Fruit fly (Drosophila melanogaster): Measurements from ENCODE around the gene CG10359.
A peak's percentile ranks its signal among the peaks of the same experiment; 100 is the strongest.

Gene CG10359

DNA sequence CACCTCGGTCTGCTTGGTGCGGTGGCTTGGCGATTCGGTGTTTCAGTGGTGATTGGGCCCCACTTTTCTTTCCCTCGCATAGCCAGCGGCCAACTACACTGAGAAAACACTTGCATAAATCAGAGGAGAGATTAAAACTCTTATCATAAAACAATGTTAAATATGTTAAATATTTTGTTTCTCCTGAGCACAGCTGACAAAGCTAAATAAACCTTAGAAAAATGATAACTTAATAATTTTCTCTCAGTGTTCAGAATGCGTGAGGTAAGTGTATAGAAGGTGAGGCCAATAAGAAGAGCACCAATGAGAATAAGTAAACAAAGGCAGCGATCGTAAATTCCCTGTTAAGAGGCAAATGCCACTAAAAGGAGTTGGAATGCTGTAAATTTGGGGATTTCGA is 5.3 kb downstream of the CG10359 start (continued):
- TF ChIP-seq Dref (GFP tag; IDR thresholded peaks at IDR 0.05) (no peak), Mad (GFP tag; optimal IDR thresholded peaks at IDR 0.05) (peak; percentile 72), CG2678 (tag; optimal IDR thresholded peaks at IDR 0.05) (peak; percentile 71), fd64A (GFP tag; optimal IDR thresholded peaks at IDR 0.05) (no peak), CrebB (tag; optimal IDR thresholded peaks at IDR 0.05) (peak; percentile 7), CG10543 (GFP tag; optimal IDR thresholded peaks at IDR 0.05) (no peak), Chrac-16 (GFP tag; optimal IDR thresholded peaks at IDR 0.05) (peak; percentile 87), Dad (GFP tag; optimal IDR thresholded peaks at IDR 0.05) (peak; percentile 46), sens-2 (GFP tag; IDR thresholded peaks at IDR 0.05) (peak; percentile 88), CG9727 (GFP tag; optimal IDR thresholded peaks at IDR 0.05) (peak; percentile 93), lilli (GFP tag; optimal IDR thresholded peaks at IDR 0.05) (peak; percentile 80), Xrp1 (GFP tag; IDR thresholded peaks at IDR 0.05) (peak; percentile 95), CG12744 (GFP tag; optimal IDR thresholded peaks at IDR 0.05) (peak; percentile 70), Camta (GFP tag; optimal IDR thresholded peaks at IDR 0.05) (peak; percentile 26), abd-A (tag; optimal IDR thresholded peaks at IDR 0.05) (no peak), crc (GFP tag; optimal IDR thresholded peaks at IDR 0.05) (peak; percentile 21), lov (optimal IDR thresholded peaks at IDR 0.05) (no peak), lov (GFP tag; IDR thresholded peaks at IDR 0.05) (peak; percentile 84), CG3281 (GFP tag; optimal IDR thresholded peaks at IDR 0.05) (peak; percentile 12), Tbp (GFP tag; optimal IDR thresholded peaks at IDR 0.05) (no peak), br (optimal IDR thresholded peaks at IDR 0.05) (no peak), pita (GFP tag; optimal IDR thresholded peaks at IDR 0.05) (no peak), CG11456 (GFP tag; IDR thresholded peaks at IDR 0.05) (peak; percentile 67; the same call in 2 of the 3 replicates), CG8765 (GFP tag; IDR thresholded peaks at IDR 0.05) (peak; percentile 86), CG3847 (GFP tag; IDR thresholded peaks at IDR 0.05) (peak; percentile 31; the same call in 1 of the 2 replicates), gro (GFP tag; optimal IDR thresholded peaks at IDR 0.05) (no peak), CG8290 (GFP tag; optimal IDR thresholded peaks at IDR 0.05) (peak; percentile 72), CG8290 (tag; optimal IDR thresholded peaks at IDR 0.05) (peak; percentile 21 to 50), gfzf (GFP tag; optimal IDR thresholded peaks at IDR 0.05) (no peak), CG6654 (GFP tag; optimal IDR thresholded peaks at IDR 0.05) (no peak), sd (tag; optimal IDR thresholded peaks at IDR 0.05) (peak; percentile 15), CG43689 (GFP tag; IDR thresholded peaks at IDR 0.05) (no peak), Lhr (GFP tag; optimal IDR thresholded peaks at IDR 0.05) (peak; percentile 62), CG7963 (GFP tag; IDR thresholded peaks at IDR 0.05; ENCODE audit: partially characterized antibody) (no peak), otp (GFP tag; IDR thresholded peaks at IDR 0.05) (peak; percentile 91), kni (GFP tag; optimal IDR thresholded peaks at IDR 0.05) (peak; percentile 54), CG7987 (GFP tag; optimal IDR thresholded peaks at IDR 0.05) (peak; percentile 52), ttk (GFP tag; IDR thresholded peaks at IDR 0.05) (peak; percentile 75), CG8388 (GFP tag; optimal IDR thresholded peaks at IDR 0.05) (peak; percentile 86), CG8924 (tag; optimal IDR thresholded peaks at IDR 0.05) (peak; percentile 88), aop (GFP tag; IDR thresholded peaks at IDR 0.05) (no peak), CG9609 (GFP tag; optimal IDR thresholded peaks at IDR 0.05) (peak; percentile 80), CG16815 (GFP tag; optimal IDR thresholded peaks at IDR 0.05) (peak; percentile 89), zen (tag; optimal IDR thresholded peaks at IDR 0.05) (peak; percentile 74), CG4730 (GFP tag; IDR thresholded peaks at IDR 0.05) (no peak), CG6272 (GFP tag; IDR thresholded peaks at IDR 0.05) (peak; percentile 46), tio (GFP tag; optimal IDR thresholded peaks at IDR 0.05) (peak; percentile 78), CG15696 (tag; optimal IDR thresholded peaks at IDR 0.05) (peak; percentile 86), CG10979 (tag; optimal IDR thresholded peaks at IDR 0.05) (peak; percentile 91), CG18476 (GFP tag; optimal IDR thresholded peaks at IDR 0.05) (peak; percentile 58), tx (GFP tag; optimal IDR thresholded peaks at IDR 0.05) (peak; percentile 46), CG6683 (GFP tag; optimal IDR thresholded peaks at IDR 0.05) (no peak)
